Worm (Caenorhabditis elegans): Measurements from ENCODE around the gene F31F7.2.
A peak's percentile ranks its signal among the peaks of the same experiment; 100 is the strongest.

F31F7.2 gene

ce11 chrV:6239855-6240254, 30.8 kb upstream of the F31F7.2 start:
- TF ChIP-seq lin-13 (GFP tag; optimal IDR thresholded peaks at IDR 0.05) (no peak), hlh-30 (tag; optimal IDR thresholded peaks at IDR 0.05; ENCODE audit: insufficient read depth) (peak; percentile 69), nhr-237 (tag; optimal IDR thresholded peaks at IDR 0.05) (no peak), hmg-1.1 (GFP tag; IDR thresholded peaks at IDR 0.05) (0 out of 2 replicates have a peak, but pooled peaks have one; percentile 40), mes-2 (tag; optimal IDR thresholded peaks at IDR 0.05; ENCODE audit: poor library complexity, severe bottlenecking) (peak; percentile 15), aha-1 (tag) (peak; percentile 99), nhr-111 (GFP tag; optimal IDR thresholded peaks at IDR 0.05) (no peak), cey-2 (tag; optimal IDR thresholded peaks at IDR 0.05; ENCODE audit: borderline replicate concordance, insufficient read depth) (peak; percentile 0), unc-62 (GFP tag; optimal IDR thresholded peaks at IDR 0.05 in 1 of 2) (peak in 1 of 2 experiments; percentile 45), unc-62 (tag; optimal IDR thresholded peaks at IDR 0.05) (no peak), hif-1 (tag; optimal IDR thresholded peaks at IDR 0.05) (peak in 1 of 2 experiments; percentile 32), mxl-2 (GFP tag; conservative IDR thresholded peaks at IDR 0.05) (no peak), pqm-1 (tag; optimal IDR thresholded peaks at IDR 0.05) (no peak), lin-1 (GFP tag; IDR thresholded peaks at IDR 0.05) (no peak), nhr-28 (tag; optimal IDR thresholded peaks at IDR 0.05) (peak; percentile 82), nhr-77 (tag; optimal IDR thresholded peaks at IDR 0.05) (peak; percentile 59), mep-1 (tag; optimal IDR thresholded peaks at IDR 0.05) (peak; percentile 17), ctbp-1 (GFP tag; IDR thresholded peaks at IDR 0.05) (no peak), madf-5 (GFP tag; IDR thresholded peaks at IDR 0.05) (no peak), dve-1 (tag; optimal IDR thresholded peaks at IDR 0.05; ENCODE audit: insufficient read depth) (peak; percentile 63), ceh-20 (GFP tag; IDR thresholded peaks at IDR 0.05) (0 out of 2 replicates have a peak, but pooled peaks have one; percentile 14), nhr-10 (tag; optimal IDR thresholded peaks at IDR 0.05) (peak; percentile 54), mxl-3 (GFP tag; optimal IDR thresholded peaks at IDR 0.05) (peak; percentile 37), nhr-25 (tag; optimal IDR thresholded peaks at IDR 0.05; ENCODE audit: borderline replicate concordance, insufficient read depth) (no peak), daf-16 (GFP tag; optimal IDR thresholded peaks at IDR 0.05) (no peak), daf-16 (tag; optimal IDR thresholded peaks at IDR 0.05) (peak; percentile 3), zip-2 (tag; optimal IDR thresholded peaks at IDR 0.05) (no peak), ceh-32 (tag; optimal IDR thresholded peaks at IDR 0.05; ENCODE audit: poor library complexity) (no peak), dmd-6 (GFP tag; IDR thresholded peaks at IDR 0.05) (peak; percentile 95), gei-8 (GFP tag; optimal IDR thresholded peaks at IDR 0.05) (peak; percentile 4), lsy-2 (tag; optimal IDR thresholded peaks at IDR 0.05) (peak in 1 of 2 experiments; percentile 59), mdl-1 (tag; optimal IDR thresholded peaks at IDR 0.05) (peak; percentile 62 to 86), php-3 (GFP tag; IDR thresholded peaks at IDR 0.05) (no peak), pha-4 (GFP tag; IDR thresholded peaks at IDR 0.05) (no peak), pha-4 (tag; optimal IDR thresholded peaks at IDR 0.05) (no peak), saeg-2 (GFP tag; IDR thresholded peaks at IDR 0.05) (no peak), aly-2 (tag; optimal IDR thresholded peaks at IDR 0.05) (no peak), lin-15B (tag; optimal IDR thresholded peaks at IDR 0.05) (no peak), nhr-11 (tag; optimal IDR thresholded peaks at IDR 0.05) (no peak), nhr-42 (GFP tag; IDR thresholded peaks at IDR 0.05) (no peak), nhr-48 (tag; optimal IDR thresholded peaks at IDR 0.05) (peak; percentile 98), hlh-11 (tag; optimal IDR thresholded peaks at IDR 0.05) (peak; percentile 83)

ce11 chrV:6240735-6241134, 29.9 kb upstream of the F31F7.2 start:
- no peak for TF ChIP-seq nhr-25 (tag; optimal IDR thresholded peaks at IDR 0.05; ENCODE audit: borderline replicate concordance, insufficient read depth)
- TF ChIP-seq unc-62 (GFP tag; optimal IDR thresholded peaks at IDR 0.05 in 1 of 2) = peak in 1 of 2 experiments; percentile 59
- TF ChIP-seq unc-62 (tag; optimal IDR thresholded peaks at IDR 0.05) = no peak
- peak; percentile 52; the same call in 1 of the 2 replicates for TF ChIP-seq lin-29 (GFP tag; IDR thresholded peaks at IDR 0.05)
- no peak for TF ChIP-seq daf-8 (GFP tag; IDR thresholded peaks at IDR 0.05)
- no peak for TF ChIP-seq dmd-8 (GFP tag; IDR thresholded peaks at IDR 0.05)
- no peak for TF ChIP-seq D1046.2 (GFP tag; IDR thresholded peaks at IDR 0.05)
- no peak for TF ChIP-seq F49E8.2 (tag; optimal IDR thresholded peaks at IDR 0.05; ENCODE audit: borderline replicate concordance)
- TF ChIP-seq lin-38 (GFP tag; IDR thresholded peaks at IDR 0.05) = 0 out of 2 replicates have a peak, but pooled peaks have one; percentile 11
- peak in 1 of 2 experiments; percentile 52 for TF ChIP-seq lsy-2 (tag; optimal IDR thresholded peaks at IDR 0.05)
- TF ChIP-seq mxl-3 (GFP tag; optimal IDR thresholded peaks at IDR 0.05) = peak; percentile 75
- TF ChIP-seq mxl-2 (GFP tag; conservative IDR thresholded peaks at IDR 0.05) = peak; percentile 95
- no peak for TF ChIP-seq daf-19 (GFP tag; conservative IDR thresholded peaks at IDR 0.05)
- no peak for TF ChIP-seq snpc-4 (tag; optimal IDR thresholded peaks at IDR 0.05)
- peak; percentile 97 for TF ChIP-seq nhr-48 (tag; optimal IDR thresholded peaks at IDR 0.05)
- no peak for TF ChIP-seq arid-1 (GFP tag; conservative IDR thresholded peaks at IDR 0.05)
- no peak for TF ChIP-seq daf-16 (GFP tag; optimal IDR thresholded peaks at IDR 0.05)
- TF ChIP-seq daf-16 (tag; optimal IDR thresholded peaks at IDR 0.05) = peak; percentile 88
